Worm (Caenorhabditis elegans): ENCODE results near the gene clk-2.

clk-2 gene

DNA sequence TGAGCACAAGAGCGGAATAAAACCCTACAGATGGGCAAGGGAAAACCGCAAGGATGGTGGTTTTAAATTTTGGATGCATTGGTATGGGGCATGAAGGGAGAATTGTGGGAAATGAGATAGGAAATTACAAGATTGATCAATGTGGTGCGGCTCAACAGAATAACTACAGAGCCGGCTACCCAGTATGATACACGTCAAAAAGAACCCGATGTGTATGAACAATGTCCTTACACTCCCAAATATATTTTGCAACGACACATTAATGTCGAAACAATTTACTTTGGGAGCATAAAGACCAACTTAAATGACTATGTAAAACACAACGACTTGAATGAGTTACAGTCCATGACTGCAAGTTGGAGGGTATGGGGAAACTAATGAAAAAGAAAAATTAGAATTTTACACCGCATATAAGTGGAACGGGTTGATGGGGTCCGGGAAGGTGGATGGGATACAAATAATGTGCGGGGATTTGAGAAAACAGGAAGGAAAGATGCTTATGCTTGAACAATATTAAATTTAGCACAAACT lies 22.6 kb downstream of the clk-2 start (continued):
- TF ChIP-seq nhr-6 (tag; optimal IDR thresholded peaks at IDR 0.05) (no peak), ceh-44 (GFP tag; IDR thresholded peaks at IDR 0.05) (no peak), zip-2 (tag; optimal IDR thresholded peaks at IDR 0.05) (no peak), madf-5 (GFP tag; IDR thresholded peaks at IDR 0.05) (peak in 1 of 2 experiments; percentile 4; a peak in 2 of 4 replicates), mes-2 (tag; optimal IDR thresholded peaks at IDR 0.05; ENCODE audit: poor library complexity, severe bottlenecking) (no peak), T20F7.1 (GFP tag; optimal IDR thresholded peaks at IDR 0.05) (no peak), mxl-3 (GFP tag; optimal IDR thresholded peaks at IDR 0.05) (no peak), dve-1 (tag; optimal IDR thresholded peaks at IDR 0.05; ENCODE audit: insufficient read depth) (no peak), nhr-11 (tag; optimal IDR thresholded peaks at IDR 0.05) (no peak), T26A8.4 (GFP tag; IDR thresholded peaks at IDR 0.05) (no peak), gei-8 (GFP tag; optimal IDR thresholded peaks at IDR 0.05) (no peak), cey-2 (tag; optimal IDR thresholded peaks at IDR 0.05; ENCODE audit: borderline replicate concordance, insufficient read depth) (no peak), skn-1 (tag; optimal IDR thresholded peaks at IDR 0.05) (no peak), nhr-10 (tag; optimal IDR thresholded peaks at IDR 0.05) (no peak), lin-13 (GFP tag; optimal IDR thresholded peaks at IDR 0.05) (no peak), ztf-11 (tag; optimal IDR thresholded peaks at IDR 0.05) (no peak), daf-16 (GFP tag; optimal IDR thresholded peaks at IDR 0.05) (no peak), daf-16 (tag; optimal IDR thresholded peaks at IDR 0.05) (no peak), saeg-2 (GFP tag; IDR thresholded peaks at IDR 0.05) (no peak), tag-97 (GFP tag; IDR thresholded peaks at IDR 0.05) (no peak), lin-38 (GFP tag; IDR thresholded peaks at IDR 0.05) (peak; percentile 35; the same call in 1 of the 2 replicates), nhr-76 (tag; optimal IDR thresholded peaks at IDR 0.05) (no peak), dpl-1 (GFP tag; optimal IDR thresholded peaks at IDR 0.05) (no peak), unc-39 (tag; optimal IDR thresholded peaks at IDR 0.05) (no peak), Y75B8A.6 (GFP tag; IDR thresholded peaks at IDR 0.05) (no peak), snpc-1.2 (GFP tag; IDR thresholded peaks at IDR 0.05) (0 out of 2 replicates have a peak, but pooled peaks have one; percentile 38), daf-8 (GFP tag; IDR thresholded peaks at IDR 0.05) (no peak), nhr-48 (tag; optimal IDR thresholded peaks at IDR 0.05) (no peak), ceh-20 (GFP tag; IDR thresholded peaks at IDR 0.05) (no peak), dmd-9 (GFP tag; IDR thresholded peaks at IDR 0.05) (no peak), aly-2 (tag; optimal IDR thresholded peaks at IDR 0.05) (no peak), php-3 (GFP tag; IDR thresholded peaks at IDR 0.05) (0 out of 2 replicates have a peak, but pooled peaks have one; percentile 5), spr-3 (GFP tag; optimal IDR thresholded peaks at IDR 0.05) (no peak), ceh-62 (tag; optimal IDR thresholded peaks at IDR 0.05) (no peak), egl-27 (tag; optimal IDR thresholded peaks at IDR 0.05) (no peak), zip-11 (GFP tag; IDR thresholded peaks at IDR 0.05) (no peak), hlh-30 (tag; optimal IDR thresholded peaks at IDR 0.05; ENCODE audit: insufficient read depth) (no peak)

DNA sequence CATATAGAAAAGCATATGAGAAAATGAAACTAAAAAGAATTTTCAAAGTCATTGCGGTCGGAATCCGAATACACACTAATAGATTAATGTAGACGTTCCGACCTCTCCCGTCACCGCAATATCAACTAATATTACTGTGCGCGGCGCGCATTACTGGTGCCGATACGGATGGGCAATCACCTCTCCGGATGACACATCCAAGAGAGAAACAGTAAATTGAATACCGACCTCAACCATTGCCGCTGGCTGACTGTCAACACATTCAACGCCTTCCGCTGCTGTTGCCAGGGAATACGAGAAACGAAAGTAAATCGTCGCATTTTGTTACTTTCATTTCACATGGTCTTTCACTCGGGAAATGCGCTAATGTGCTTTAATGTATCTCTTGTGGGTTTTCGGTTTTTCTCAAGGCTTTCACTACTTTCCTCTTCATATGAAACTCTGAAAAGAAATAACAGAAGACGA lies 23.4 kb downstream of the clk-2 start:
- no peak for TF ChIP-seq lin-29 (GFP tag; IDR thresholded peaks at IDR 0.05)
- TF ChIP-seq nhr-42 (GFP tag; IDR thresholded peaks at IDR 0.05), result 0 out of 2 replicates have a peak, but pooled peaks have one; percentile 37
- TF ChIP-seq F49E8.2 (tag; optimal IDR thresholded peaks at IDR 0.05; ENCODE audit: borderline replicate concordance), result peak; percentile 72
- peak; percentile 93 for TF ChIP-seq ama-1 (optimal IDR thresholded peaks at IDR 0.05)
- peak; percentile 24 for TF ChIP-seq zip-2 (tag; optimal IDR thresholded peaks at IDR 0.05)
- TF ChIP-seq T26A8.4 (GFP tag; IDR thresholded peaks at IDR 0.05), result peak; percentile 61; the same call in 1 of the 2 replicates
- TF ChIP-seq php-3 (GFP tag; IDR thresholded peaks at IDR 0.05), result 0 out of 2 replicates have a peak, but pooled peaks have one; percentile 5
- TF ChIP-seq nhr-102 (tag; optimal IDR thresholded peaks at IDR 0.05), result peak; percentile 62
- no peak for TF ChIP-seq dve-1 (tag; optimal IDR thresholded peaks at IDR 0.05; ENCODE audit: insufficient read depth)
- peak; percentile 45; the same call in 1 of the 2 replicates for TF ChIP-seq Y48G9A.11 (GFP tag; IDR thresholded peaks at IDR 0.05)
- TF ChIP-seq tra-1 (GFP tag; IDR thresholded peaks at IDR 0.05), result peak; percentile 52; the same call in 1 of the 2 replicates
- peak; percentile 46; the same call in 1 of the 2 replicates for TF ChIP-seq saeg-2 (GFP tag; IDR thresholded peaks at IDR 0.05)
- no peak for TF ChIP-seq pqm-1 (tag; optimal IDR thresholded peaks at IDR 0.05)
- TF ChIP-seq spr-1 (tag; optimal IDR thresholded peaks at IDR 0.05), result no peak
- peak; percentile 49; the same call in 1 of the 2 replicates for TF ChIP-seq ctbp-1 (GFP tag; IDR thresholded peaks at IDR 0.05)
- TF ChIP-seq ceh-20 (GFP tag; IDR thresholded peaks at IDR 0.05), result no peak
- TF ChIP-seq egl-43 (GFP tag; IDR thresholded peaks at IDR 0.05), result 0 out of 2 replicates have a peak, but pooled peaks have one; percentile 41
- peak; percentile 43 for TF ChIP-seq aha-1 (tag)
- TF ChIP-seq daf-16 (GFP tag; optimal IDR thresholded peaks at IDR 0.05), result peak in 1 of 2 experiments; percentile 58
- TF ChIP-seq daf-16 (tag; optimal IDR thresholded peaks at IDR 0.05), result peak; percentile 9
- no peak for TF ChIP-seq unc-39 (tag; optimal IDR thresholded peaks at IDR 0.05)
- no peak for TF ChIP-seq nhr-76 (tag; optimal IDR thresholded peaks at IDR 0.05)
- peak; percentile 28 for TF ChIP-seq nhr-111 (GFP tag; optimal IDR thresholded peaks at IDR 0.05)

Measured in whole organism, L4 larva.